Fruit fly (Drosophila melanogaster) whole organism, prepupa: Measurements from ENCODE around the gene Pburs.

Experiments
- CG11902 ChIP-seq: fragments of 200-800 bp; sonication (Bioruptor generic); optimal IDR thresholded peaks from 3 replicates; lab custom pipeline; 2016; ENCODE audit warnings: missing biosample characterization, missing genetic modification characterization
- CG34406 ChIP-seq: fragments of 200-800 bp; sonication (Bioruptor generic); optimal IDR thresholded peaks from 3 replicates; lab custom pipeline; 2016; ENCODE audit warnings: missing biosample characterization, missing genetic modification characterization
- CG6276 ChIP-seq: fragments of 200-800 bp; sonication (Bioruptor generic); optimal IDR thresholded peaks from 2 replicates; lab custom pipeline; 2017; ENCODE audit warnings: missing biosample characterization, mild to moderate bottlenecking, missing genetic modification characterization
- Ets96B ChIP-seq: fragments of 200-800 bp; optimal IDR thresholded peaks from 2 replicates; lab custom pipeline; 2019; ENCODE audit warnings: missing biosample characterization, mild to moderate bottlenecking, missing genetic modification characterization, moderate library complexity
- achi ChIP-seq: fragments of 200-800 bp; sonication (Bioruptor generic); optimal IDR thresholded peaks from 3 replicates; lab custom pipeline; 2016; ENCODE audit warnings: missing biosample characterization, missing genetic modification characterization
- acj6 ChIP-seq: fragments of 200-800 bp; sonication (Bioruptor generic); optimal IDR thresholded peaks from 3 replicates; lab custom pipeline; 2016; ENCODE audit warnings: missing biosample characterization, missing genetic modification characterization
- salr ChIP-seq, 2 experiments: fragments of 200-800 bp; sonication (Bioruptor generic); optimal IDR thresholded peaks; 3 replicates each; lab custom pipeline; 2016 to 2018; ENCODE audit warnings: missing biosample characterization in 2 of 2, missing genetic modification characterization in 2 of 2, mild to moderate bottlenecking in 1 of 2

DNA sequence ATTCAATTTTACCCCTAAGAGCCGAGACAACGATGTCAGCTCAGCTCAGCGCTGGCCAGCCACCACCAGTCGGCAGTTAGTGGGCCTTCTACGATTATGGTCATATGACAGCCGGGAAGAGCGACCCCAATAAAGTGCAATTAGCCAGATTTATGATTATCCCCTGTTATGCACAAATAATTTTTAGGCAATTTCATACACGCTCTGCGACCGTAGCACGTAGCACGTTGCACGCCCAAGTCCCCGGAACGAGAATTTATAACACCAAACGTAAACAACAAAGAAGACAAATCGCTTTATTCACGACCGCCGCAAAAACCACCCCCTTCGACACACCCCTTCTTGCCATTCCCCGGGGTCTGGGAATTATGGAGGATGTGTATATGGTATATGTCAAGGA, 37.1 kb upstream of the Pburs start:
- TF ChIP-seq achi (GFP tag; lab: Kevin White, UChicago) (no peak), CG34406 (GFP tag; lab: Kevin White, UChicago) (no peak), acj6 (GFP tag; lab: Kevin White, UChicago) (no peak), salr (GFP tag; optimal IDR thresholded peaks at IDR 0.05; lab: Kevin White, UChicago) (no peak), CG11902 (GFP tag; lab: Kevin White, UChicago) (no peak), Ets96B (tag; lab: Kevin White, UChicago) (no peak), CG6276 (GFP tag; lab: Kevin White, UChicago) (no peak)
